Worm (Caenorhabditis elegans) whole organism, L4 larva: ENCODE results near the gene C35A11.3.

Source experiments
- F10B5.3 ChIP-seq: sonication (generic microtip); optimal IDR thresholded peaks from 2 replicates; lab custom pipeline; 2016; ENCODE audit warnings: mild to moderate bottlenecking, missing genetic modification characterization, missing compliant biosample characterization
- F26F4.8 ChIP-seq: fragments of 200-800 bp; sonication (Bioruptor generic); conservative IDR thresholded peaks from 2 replicates; pipeline ENCODE4 v1.3.6; 2022; ENCODE audit warnings: missing genetic modification characterization, missing compliant biosample characterization
- F49E8.2 ChIP-seq: sonication (generic microtip); optimal IDR thresholded peaks from 2 replicates; lab custom pipeline; 2016; ENCODE audit warnings: missing compliant biosample characterization, mild to moderate bottlenecking, missing genetic modification characterization, borderline replicate concordance
- R02D3.7 ChIP-seq: fragments of 150-350 bp; sonication (generic microtip); optimal IDR thresholded peaks from 3 replicates; lab custom pipeline; 2014; ENCODE audit warnings: missing biosample characterization, missing genetic modification characterization
- Y105C5A.15 ChIP-seq: fragments of 200-800 bp; sonication (Bioruptor generic); IDR thresholded peaks from 2 replicates; pipeline ENCODE4 v1.3.6; 2022; ENCODE audit warnings: missing genetic modification characterization, missing compliant biosample characterization
- Y75B8A.6 ChIP-seq: fragments of 200-800 bp; sonication (Bioruptor generic); IDR thresholded peaks from 2 replicates; pipeline ENCODE4 v1.3.6; 2022; ENCODE audit warnings: missing genetic modification reagents, missing genetic modification characterization, missing compliant biosample characterization
- ZK337.2 ChIP-seq: fragments of 200-800 bp; sonication (Bioruptor generic); IDR thresholded peaks from 2 replicates; pipeline ENCODE4 v1.3.6; 2022; ENCODE audit warnings: missing genetic modification reagents, missing genetic modification characterization, missing compliant biosample characterization
- ZK546.5 ChIP-seq, 2 experiments: sonication (generic microtip); optimal IDR thresholded peaks; 2 replicates each; lab custom pipeline; 2017; ENCODE audit warnings: missing biosample characterization in 2 of 2, missing genetic modification characterization in 2 of 2
- aha-1 ChIP-seq: fragments of 150-350 bp; peaks from one replicate; lab custom pipeline; 2014; ENCODE audit warnings: missing biosample characterization, missing genetic modification characterization
- ceh-62 ChIP-seq: sonication (generic microtip); optimal IDR thresholded peaks from 2 replicates; lab custom pipeline; 2017; ENCODE audit warnings: missing biosample characterization, missing genetic modification characterization
- ceh-82 ChIP-seq: sonication (generic microtip); optimal IDR thresholded peaks from 2 replicates; lab custom pipeline; 2017; ENCODE audit warnings: missing biosample characterization, missing genetic modification characterization
- cey-2 ChIP-seq: sonication (generic microtip); optimal IDR thresholded peaks from 3 replicates; lab custom pipeline; 2017; ENCODE audit warnings: missing genetic modification characterization, mild to moderate bottlenecking, missing compliant biosample characterization, antibody characterized with exemption, borderline replicate concordance; ENCODE audit not compliant: insufficient read depth
- ctbp-1 ChIP-seq: fragments of 200-800 bp; sonication (Bioruptor generic); IDR thresholded peaks from 2 replicates; pipeline ENCODE4 v1.3.6; 2022; ENCODE audit warnings: missing genetic modification reagents, missing genetic modification characterization, missing compliant biosample characterization
- daf-12 ChIP-seq: fragments of 150-350 bp; optimal IDR thresholded peaks from 2 replicates; lab custom pipeline; 2014; ENCODE audit warnings: missing biosample characterization, missing genetic modification reagents, missing genetic modification characterization
- daf-19 ChIP-seq: fragments of 200-800 bp; sonication (Bioruptor generic); conservative IDR thresholded peaks from 2 replicates; pipeline ENCODE4 v1.3.6; 2022; ENCODE audit warnings: missing genetic modification characterization, missing compliant biosample characterization
- dmd-6 ChIP-seq: fragments of 200-800 bp; sonication (Bioruptor generic); IDR thresholded peaks from 2 replicates; pipeline ENCODE4 v1.3.6; 2022; ENCODE audit warnings: missing genetic modification reagents, missing genetic modification characterization, missing compliant biosample characterization
- fos-1 ChIP-seq: fragments of 150-350 bp; optimal IDR thresholded peaks from 2 replicates; lab custom pipeline; 2014; ENCODE audit warnings: missing biosample characterization, missing genetic modification characterization
- hif-1 ChIP-seq, 2 experiments: sonication (generic microtip); optimal IDR thresholded peaks; 2 replicates each; lab custom pipeline; 2016 to 2017; ENCODE audit warnings: missing compliant biosample characterization in 2 of 2, missing genetic modification characterization in 2 of 2, missing genetic modification reagents in 2 of 2, missing genotype in 2 of 2, mild to moderate bottlenecking in 1 of 2
- lin-13 ChIP-seq: fragments of 150-350 bp; optimal IDR thresholded peaks from 2 replicates; lab custom pipeline; 2014; ENCODE audit warnings: missing biosample characterization, missing genetic modification reagents, missing genetic modification characterization
- lin-39 ChIP-seq: fragments of 150-350 bp; optimal IDR thresholded peaks from 2 replicates; lab custom pipeline; 2014; ENCODE audit warnings: missing biosample characterization, missing genetic modification reagents, missing genetic modification characterization
- madf-5 ChIP-seq, 2 experiments: fragments of 200-800 bp; sonication (Bioruptor generic); IDR thresholded peaks; 2 replicates each; pipeline ENCODE4 v1.3.6; 2022; ENCODE audit warnings: missing compliant biosample characterization in 2 of 2, missing genetic modification characterization in 2 of 2
- madf-9 ChIP-seq: fragments of 200-800 bp; sonication (Bioruptor generic); conservative IDR thresholded peaks from 2 replicates; pipeline ENCODE4 v1.3.6; 2022; ENCODE audit warnings: missing genetic modification reagents, missing genetic modification characterization, missing compliant biosample characterization
- mep-1 ChIP-seq: fragments of 150-350 bp; sonication (generic microtip); optimal IDR thresholded peaks from 3 replicates; lab custom pipeline; 2014; ENCODE audit warnings: missing biosample characterization, missing genetic modification characterization
- mes-2 ChIP-seq: sonication (generic microtip); optimal IDR thresholded peaks from 2 replicates; lab custom pipeline; 2016; ENCODE audit warnings: missing genotype, mild to moderate bottlenecking, missing genetic modification characterization, missing compliant biosample characterization; ENCODE audit not compliant: poor library complexity, severe bottlenecking
- mxl-3 ChIP-seq: fragments of 200-800 bp; sonication (Bioruptor generic); optimal IDR thresholded peaks from 2 replicates; lab custom pipeline; 2018; ENCODE audit warnings: mild to moderate bottlenecking, missing genetic modification characterization, missing compliant biosample characterization
- nhr-237 ChIP-seq: sonication (generic microtip); optimal IDR thresholded peaks from 2 replicates; lab custom pipeline; 2017; ENCODE audit warnings: missing biosample characterization, missing genetic modification characterization
- nhr-42 ChIP-seq: fragments of 200-800 bp; sonication (Bioruptor generic); IDR thresholded peaks from 2 replicates; pipeline ENCODE4 v1.3.6; 2022; ENCODE audit warnings: missing genetic modification characterization, missing compliant biosample characterization
- pha-4 ChIP-seq, 2 experiments: fragments of 150-350 bp in 1 of 2; fragments of 200-800 bp in 1 of 2; sonication (Bioruptor generic) in 1 of 2; IDR thresholded peaks in 1 of 2; optimal IDR thresholded peaks in 1 of 2; 2 replicates each; pipeline versions ENCODE4 v1.3.6 to Lab custom; 2014 to 2022; ENCODE audit warnings: missing genetic modification characterization in 2 of 2, missing genetic modification reagents in 2 of 2, missing biosample characterization in 1 of 2, missing compliant biosample characterization in 1 of 2
- saeg-2 ChIP-seq: fragments of 200-800 bp; sonication (Bioruptor generic); IDR thresholded peaks from 2 replicates; pipeline ENCODE4 v1.3.6; 2022; ENCODE audit warnings: missing genetic modification reagents, missing genetic modification characterization, missing compliant biosample characterization
- snpc-1.2 ChIP-seq: fragments of 200-800 bp; sonication (Bioruptor generic); IDR thresholded peaks from 2 replicates; pipeline ENCODE4 v1.3.6; 2022; ENCODE audit warnings: missing genetic modification reagents, missing genetic modification characterization, missing compliant biosample characterization
- unc-130 ChIP-seq: sonication (generic microtip); optimal IDR thresholded peaks from 2 replicates; lab custom pipeline; 2016; ENCODE audit warnings: missing genetic modification reagents, missing genetic modification characterization, missing compliant biosample characterization
- zip-2 ChIP-seq: fragments of 150-350 bp; optimal IDR thresholded peaks from 2 replicates; lab custom pipeline; 2014; ENCODE audit warnings: missing biosample characterization, missing genetic modification characterization
- ztf-7 ChIP-seq: fragments of 150-350 bp; optimal IDR thresholded peaks from 2 replicates; lab custom pipeline; 2014; ENCODE audit warnings: missing biosample characterization, missing genetic modification characterization

C35A11.3 gene

DNA sequence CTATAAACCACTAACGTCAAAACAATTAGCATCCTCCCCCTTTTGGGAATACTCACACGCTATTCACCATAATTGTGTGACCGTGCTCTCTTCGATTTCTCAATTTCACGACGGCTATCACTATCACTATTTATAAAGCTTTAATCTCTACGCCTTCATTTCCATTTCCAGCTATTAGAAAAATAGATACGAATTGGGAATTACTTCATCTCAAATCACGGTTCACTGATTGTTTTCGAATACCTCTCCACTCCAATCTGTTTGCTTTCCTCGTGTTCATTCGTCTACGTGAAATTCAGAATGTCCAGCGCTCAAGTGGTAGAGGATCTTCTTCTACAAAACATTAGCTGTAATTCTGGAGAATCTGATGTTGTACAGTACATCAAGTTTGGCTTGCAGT is 35.3 kb upstream of the C35A11.3 start, which contains the start of gene srg-29:
Gene srg-29 (plus strand): TSS at position 301 of the 400 bp plus-strand sequence.
- TF ChIP-seq ZK337.2 (GFP tag; lab: Robert Waterston, UW) (no peak), ctbp-1 (GFP tag; lab: Robert Waterston, UW) (no peak), mep-1 (tag; lab: Kevin White, UChicago) (no peak), F10B5.3 (tag; lab: Kevin White, UChicago) (no peak), unc-130 (GFP tag; lab: Kevin White, UChicago) (no peak), fos-1 (tag; lab: Kevin White, UChicago) (no peak), saeg-2 (GFP tag; lab: Robert Waterston, UW) (no peak), lin-39 (tag; lab: Kevin White, UChicago) (no peak), aha-1 (peak; percentile 30)

DNA sequence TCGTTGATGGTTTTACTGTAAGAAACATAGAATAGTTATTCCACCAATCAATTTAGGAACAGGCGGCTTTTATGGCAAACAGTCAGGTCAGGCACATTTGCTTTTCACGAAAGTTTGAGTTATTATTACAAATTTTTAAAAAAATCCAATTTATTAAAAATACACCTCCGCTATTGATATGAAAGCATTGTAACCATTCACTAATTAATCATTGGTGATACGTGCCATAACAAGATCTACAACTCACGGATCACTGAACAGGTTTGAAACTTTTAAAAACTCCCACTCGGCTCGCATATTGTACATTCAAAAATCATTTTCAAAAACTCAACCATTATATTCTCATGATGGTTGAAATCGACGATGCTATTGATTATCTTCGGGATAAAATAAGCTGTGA is 32.7 kb upstream of the C35A11.3 start, which contains the start of gene srg-27:
Gene srg-27 (plus strand): TSS at position 301 of the 400 bp plus-strand sequence.
- no peak for TF ChIP-seq daf-12
- TF ChIP-seq pha-4 (GFP tag; IDR thresholded peaks at IDR 0.05; lab: Robert Waterston, UW) = no peak
- no peak for TF ChIP-seq pha-4 (tag; optimal IDR thresholded peaks at IDR 0.05; lab: Kevin White, UChicago)
- no peak for TF ChIP-seq ztf-7 (tag; lab: Kevin White, UChicago)
- TF ChIP-seq ceh-62 (tag; lab: Kevin White, UChicago) = no peak
- no peak for TF ChIP-seq snpc-1.2
- no peak for TF ChIP-seq madf-9 (GFP tag; lab: Robert Waterston, UW)
- no peak for TF ChIP-seq ceh-82 (tag; lab: Kevin White, UChicago)
- no peak for TF ChIP-seq lin-13 (GFP tag; lab: Kevin White, UChicago)

DNA sequence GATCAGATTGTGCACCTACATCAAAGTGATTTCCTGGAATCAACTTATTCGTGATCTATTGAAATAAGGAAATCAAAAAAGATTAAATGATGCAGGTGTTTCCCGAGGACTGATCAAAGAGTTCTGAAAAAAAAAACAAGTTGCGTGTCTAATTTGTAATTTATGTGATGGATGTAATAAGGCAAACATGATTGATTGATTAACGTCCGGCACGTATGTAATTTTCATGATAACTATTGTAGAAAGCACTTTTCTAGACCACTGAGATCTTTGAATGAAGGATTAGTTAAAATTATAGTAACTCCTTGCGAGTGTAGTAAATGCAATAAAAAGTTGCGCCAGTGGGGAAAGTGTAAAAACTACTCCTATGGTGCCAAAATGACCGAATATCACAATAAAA is 26.8 kb upstream of the C35A11.3 start, which contains the start of gene srg-25:
Gene srg-25 (minus strand): TSS at position 101 of the 400 bp plus-strand sequence.
- TF ChIP-seq mes-2 = no peak
- TF ChIP-seq mxl-3 (GFP tag; lab: Kevin White, UChicago) = no peak

DNA sequence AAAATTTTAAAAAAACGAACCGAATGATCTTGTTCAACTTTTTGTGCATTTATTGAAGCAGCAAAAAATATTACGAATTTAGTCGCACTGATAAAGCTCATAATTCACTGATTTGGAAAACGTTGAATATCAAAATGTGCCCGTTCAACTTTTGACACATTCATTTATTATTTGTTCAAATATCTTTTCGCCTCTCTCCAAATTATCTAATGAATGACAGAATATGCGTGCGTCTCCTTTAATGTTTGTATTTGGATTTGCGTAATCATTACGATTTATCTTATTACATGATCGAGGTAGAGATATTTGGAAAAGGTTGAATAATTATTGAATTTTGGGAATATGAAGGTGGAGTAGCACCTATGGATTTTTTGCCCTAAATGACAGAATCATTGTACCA is 22.7 kb upstream of the C35A11.3 start, which contains the start of gene T09D3.3:
Gene T09D3.3 (minus strand): TSS at position 101 of the 400 bp plus-strand sequence.
- TF ChIP-seq ctbp-1 (GFP tag; lab: Robert Waterston, UW) (no peak), Y105C5A.15 (GFP tag; lab: Robert Waterston, UW) (no peak), Y75B8A.6 (GFP tag; lab: Robert Waterston, UW) (no peak), F49E8.2 (tag; lab: Kevin White, UChicago) (no peak), nhr-42 (GFP tag; lab: Robert Waterston, UW) (no peak), zip-2 (no peak)

DNA sequence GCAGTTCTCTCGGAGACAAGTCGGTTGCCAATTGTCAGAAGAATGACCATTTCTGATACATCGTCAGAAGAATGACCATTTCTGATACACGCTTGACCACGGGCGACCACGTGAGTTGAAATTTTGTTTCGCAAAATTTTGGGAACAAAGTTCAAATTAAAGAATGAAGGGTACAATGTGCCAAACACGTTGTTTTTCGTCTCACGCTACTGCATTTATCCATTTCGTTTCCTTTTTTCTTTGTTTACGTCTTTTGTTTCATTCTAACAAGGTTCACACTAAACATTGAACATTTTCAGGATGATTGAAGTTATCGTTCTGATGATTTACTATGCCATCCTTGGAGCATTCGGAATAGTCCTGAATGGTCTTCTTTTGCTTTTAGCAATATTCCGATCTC is 20.7 kb upstream of the C35A11.3 start, which contains the start of gene srd-9:
Gene srd-9 (plus strand): TSS at position 301 of the 400 bp plus-strand sequence.
- TF ChIP-seq R02D3.7 (tag; lab: Kevin White, UChicago) = no peak
- no peak for TF ChIP-seq hif-1 (tag; optimal IDR thresholded peaks at IDR 0.05; lab: Kevin White, UChicago)
- TF ChIP-seq F26F4.8 (GFP tag; lab: Robert Waterston, UW) = no peak
- TF ChIP-seq nhr-42 (GFP tag; lab: Robert Waterston, UW) = no peak
- no peak for TF ChIP-seq ctbp-1 (GFP tag; lab: Robert Waterston, UW)
- TF ChIP-seq dmd-6 (GFP tag; lab: Robert Waterston, UW) = no peak
- TF ChIP-seq ZK546.5 (tag; optimal IDR thresholded peaks at IDR 0.05; lab: Kevin White, UChicago) = no peak
- no peak for TF ChIP-seq ztf-7 (tag; lab: Kevin White, UChicago)
- no peak for TF ChIP-seq daf-19
- TF ChIP-seq cey-2 = no peak
- no peak for TF ChIP-seq Y105C5A.15 (GFP tag; lab: Robert Waterston, UW)
- no peak for TF ChIP-seq madf-5 (GFP tag; IDR thresholded peaks at IDR 0.05; lab: Robert Waterston, UW)
- no peak for TF ChIP-seq unc-130 (GFP tag; lab: Kevin White, UChicago)
- TF ChIP-seq mep-1 (tag; lab: Kevin White, UChicago) = no peak
- TF ChIP-seq nhr-237 = no peak
